Worm (Caenorhabditis elegans) whole organism, young adult: ENCODE results near the gene M01B2.8.
"Not testable (repeated sequence)": the region's sequence is repeated elsewhere in the genome, so short reads cannot be mapped to it uniquely, and the experiment has no call there.

Experiments used
- F33H1.4 ChIP-seq: fragments of 200-800 bp; sonication (Bioruptor generic); IDR thresholded peaks from 2 replicates; pipeline ENCODE4 v1.3.6; 2022; ENCODE audit warnings: missing genetic modification reagents, missing genetic modification characterization, missing compliant biosample characterization
- akir-1 ChIP-seq: fragments of 200-800 bp; sonication (Bioruptor generic); optimal IDR thresholded peaks from 2 replicates; lab custom pipeline; 2018; ENCODE audit warnings: mild to moderate bottlenecking, missing genetic modification characterization, moderate library complexity, missing compliant biosample characterization
- ama-1 ChIP-seq, 3 experiments: fragments of 150-350 bp in 1 of 3; sonication (generic microtip) in 2 of 3; optimal IDR thresholded peaks; 2 replicates each; lab custom pipeline; 2014 to 2018; ENCODE audit warnings: missing biosample characterization in 2 of 3, missing genetic modification characterization in 2 of 3, missing genetic modification reagents in 2 of 3
- ceh-100 ChIP-seq: fragments of 200-800 bp; sonication (Bioruptor generic); IDR thresholded peaks from 2 replicates; pipeline ENCODE4 v1.3.6; 2022; ENCODE audit warnings: missing genetic modification reagents, missing genetic modification characterization, missing compliant biosample characterization
- chd-7 ChIP-seq: sonication (generic microtip); optimal IDR thresholded peaks from 2 replicates; lab custom pipeline; 2016; ENCODE audit warnings: mild to moderate bottlenecking, missing genetic modification characterization, moderate library complexity, missing compliant biosample characterization
- egrh-3 ChIP-seq: fragments of 200-800 bp; sonication (Bioruptor generic); IDR thresholded peaks from 2 replicates; pipeline ENCODE4 v1.3.6; 2022; ENCODE audit warnings: missing genetic modification reagents, missing genetic modification characterization, missing compliant biosample characterization
- ets-4 ChIP-seq: fragments of 200-800 bp; sonication (Bioruptor generic); optimal IDR thresholded peaks from 2 replicates; lab custom pipeline; 2018; ENCODE audit warnings: mild to moderate bottlenecking, missing genetic modification characterization, missing compliant biosample characterization
- lin-35 ChIP-seq, 3 experiments: fragments of 150-350 bp in 2 of 3; sonication (generic microtip) in 1 of 3; optimal IDR thresholded peaks; 2 replicates each; lab custom pipeline; 2014 to 2018; ENCODE audit warnings: missing biosample characterization in 3 of 3, missing genetic modification characterization in 3 of 3, missing genetic modification reagents in 3 of 3
- mel-28 ChIP-seq: sonication (generic microtip); optimal IDR thresholded peaks from 2 replicates; lab custom pipeline; 2016; ENCODE audit warnings: borderline replicate concordance, mild to moderate bottlenecking, missing genetic modification characterization, missing compliant biosample characterization
- nhr-120 ChIP-seq: fragments of 200-800 bp; sonication (Bioruptor generic); IDR thresholded peaks from 2 replicates; pipeline ENCODE4 v1.3.6; 2022; ENCODE audit warnings: missing genetic modification characterization, missing compliant biosample characterization
- snpc-4 ChIP-seq, 5 experiments: fragments of 150-350 bp in 1 of 5; sonication (generic microtip) in 4 of 5; optimal IDR thresholded peaks; 2 replicates each; lab custom pipeline; 2014 to 2018; ENCODE audit warnings: missing genetic modification characterization in 5 of 5, missing biosample characterization in 3 of 5, antibody characterized with exemption in 2 of 5, mild to moderate bottlenecking in 2 of 5, missing compliant biosample characterization in 2 of 5, missing genotype in 2 of 5, moderate library complexity in 2 of 5, missing genetic modification reagents in 1 of 5
- ztf-26 ChIP-seq: sonication (generic microtip); optimal IDR thresholded peaks from 2 replicates; lab custom pipeline; 2017; ENCODE audit warnings: missing genetic modification characterization, missing compliant biosample characterization

DNA sequence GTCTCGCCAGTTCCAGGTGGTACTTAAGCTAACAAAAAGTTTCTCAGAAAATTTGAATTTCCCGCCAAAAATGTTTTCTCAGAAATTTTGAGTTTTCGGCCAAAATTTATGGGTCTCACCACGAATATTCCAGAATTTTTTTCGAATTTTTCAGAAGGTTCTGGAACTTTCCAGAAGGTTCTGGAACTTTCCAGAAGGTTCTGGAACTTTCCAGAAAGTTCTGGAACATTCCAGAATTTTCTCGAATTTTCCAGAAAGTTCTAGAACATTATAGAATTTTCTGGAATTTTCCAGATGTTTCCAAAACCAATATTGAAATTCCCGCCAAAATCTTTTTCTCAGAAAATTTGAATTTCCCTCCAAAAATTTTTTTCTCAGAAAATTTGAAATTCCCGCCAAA lies 35.4 kb downstream of the M01B2.8 start:
- TF ChIP-seq ets-4 (GFP tag; lab: Kevin White, UChicago); ztf-26 (tag; lab: Kevin White, UChicago); snpc-4 (GFP tag; optimal IDR thresholded peaks at IDR 0.05; lab: Kevin White, UChicago); snpc-4 (tag; optimal IDR thresholded peaks at IDR 0.05; lab: Kevin White, UChicago); F33H1.4 (GFP tag; lab: Robert Waterston, UW); nhr-120; ama-1 (optimal IDR thresholded peaks at IDR 0.05; lab: Kevin White, UChicago); ama-1 (GFP tag; optimal IDR thresholded peaks at IDR 0.05; lab: Kevin White, UChicago); mel-28 (tag; lab: Kevin White, UChicago); lin-35 (GFP tag; optimal IDR thresholded peaks at IDR 0.05; lab: Kevin White, UChicago); chd-7 (tag; lab: Kevin White, UChicago); akir-1: not testable (repeated sequence)
- TF ChIP-seq ceh-100 (GFP tag; lab: Robert Waterston, UW) (peak; percentile 53), egrh-3 (GFP tag; lab: Robert Waterston, UW) (0 out of 2 replicates have a peak, but pooled peaks have one; percentile 19)
